Worm (Caenorhabditis elegans) whole organism, late embryonic: ENCODE results near the gene srg-42.

Source experiments
- K02D7.2 ChIP-seq: sonication (generic microtip); optimal IDR thresholded peaks from 2 replicates; lab custom pipeline; 2017; ENCODE audit warnings: mild to moderate bottlenecking, missing genetic modification characterization, missing compliant biosample characterization
- T23F11.4 ChIP-seq: fragments of 200-800 bp; sonication (Bioruptor generic); optimal IDR thresholded peaks from 2 replicates; lab custom pipeline; 2018; ENCODE audit warnings: mild to moderate bottlenecking, missing genetic modification characterization, missing compliant biosample characterization
- ahr-1 ChIP-seq: sonication (generic microtip); optimal IDR thresholded peaks from 2 replicates; lab custom pipeline; 2016; ENCODE audit warnings: missing genetic modification characterization, missing compliant biosample characterization
- ama-1 ChIP-seq: fragments of 150-350 bp; optimal IDR thresholded peaks from 2 replicates; lab custom pipeline; 2014
- ceh-18 ChIP-seq: sonication (generic microtip); optimal IDR thresholded peaks from 2 replicates; lab custom pipeline; 2016; ENCODE audit warnings: missing genetic modification characterization, missing compliant biosample characterization
- ceh-22 ChIP-seq: sonication (generic microtip); optimal IDR thresholded peaks from 2 replicates; lab custom pipeline; 2017; ENCODE audit warnings: missing biosample characterization, missing genetic modification characterization
- ceh-24 ChIP-seq: sonication (generic microtip); optimal IDR thresholded peaks from 2 replicates; lab custom pipeline; 2016; ENCODE audit warnings: mild to moderate bottlenecking, missing genetic modification characterization, missing compliant biosample characterization
- ceh-34 ChIP-seq: sonication (generic microtip); optimal IDR thresholded peaks from 2 replicates; lab custom pipeline; 2016; ENCODE audit warnings: mild to moderate bottlenecking, missing genetic modification characterization, missing compliant biosample characterization
- ceh-48 ChIP-seq: sonication (generic microtip); optimal IDR thresholded peaks from 2 replicates; lab custom pipeline; 2016; ENCODE audit warnings: missing genetic modification characterization, inconsistent platforms, missing compliant biosample characterization
- ceh-6 ChIP-seq: fragments of 200-800 bp; sonication (Bioruptor generic); optimal IDR thresholded peaks from 2 replicates; lab custom pipeline; 2018; ENCODE audit warnings: mild to moderate bottlenecking, missing genetic modification characterization, missing compliant biosample characterization
- dmd-4 ChIP-seq: sonication (generic microtip); optimal IDR thresholded peaks from 2 replicates; lab custom pipeline; 2016; ENCODE audit warnings: borderline replicate concordance, missing genetic modification characterization, missing compliant biosample characterization
- dve-1 ChIP-seq: sonication (generic microtip); optimal IDR thresholded peaks from 2 replicates; lab custom pipeline; 2017; ENCODE audit warnings: antibody characterized with exemption, mild to moderate bottlenecking, missing genetic modification characterization, missing compliant biosample characterization
- elt-2 ChIP-seq: sonication (generic microtip); optimal IDR thresholded peaks from 2 replicates; lab custom pipeline; 2016; ENCODE audit warnings: missing genetic modification reagents, missing genetic modification characterization, missing compliant biosample characterization
- elt-4 ChIP-seq: sonication (generic microtip); optimal IDR thresholded peaks from 2 replicates; lab custom pipeline; 2016; ENCODE audit warnings: missing genetic modification characterization, missing compliant biosample characterization
- eyg-1 ChIP-seq: sonication (generic microtip); optimal IDR thresholded peaks from 2 replicates; lab custom pipeline; 2016; ENCODE audit warnings: missing genotype, missing genetic modification characterization, missing compliant biosample characterization
- hlh-30 ChIP-seq: sonication (generic microtip); optimal IDR thresholded peaks from 2 replicates; lab custom pipeline; 2017; ENCODE audit warnings: antibody characterized with exemption, missing genetic modification characterization, missing compliant biosample characterization; ENCODE audit not compliant: insufficient read depth
- hlh-6 ChIP-seq: sonication (generic microtip); optimal IDR thresholded peaks from 2 replicates; lab custom pipeline; 2016; ENCODE audit warnings: missing genotype, missing genetic modification characterization, missing compliant biosample characterization
- hlh-8 ChIP-seq: sonication (generic microtip); optimal IDR thresholded peaks from 2 replicates; lab custom pipeline; 2016; ENCODE audit warnings: missing genotype, missing genetic modification characterization, missing compliant biosample characterization
- lin-11 ChIP-seq: fragments of 200-800 bp; sonication (Bioruptor generic); optimal IDR thresholded peaks from 2 replicates; lab custom pipeline; 2018; ENCODE audit warnings: mild to moderate bottlenecking, missing genetic modification characterization, missing compliant biosample characterization
- madf-2 ChIP-seq: sonication (generic microtip); optimal IDR thresholded peaks from 2 replicates; lab custom pipeline; 2017; ENCODE audit warnings: missing genetic modification characterization, missing compliant biosample characterization
- nfya-1 ChIP-seq: sonication (generic microtip); optimal IDR thresholded peaks from 2 replicates; lab custom pipeline; 2017; ENCODE audit warnings: missing genetic modification characterization, mild to moderate bottlenecking, missing compliant biosample characterization, antibody characterized with exemption, moderate library complexity
- nhr-232 ChIP-seq: sonication (generic microtip); optimal IDR thresholded peaks from 2 replicates; lab custom pipeline; 2016; ENCODE audit warnings: missing genetic modification characterization, missing compliant biosample characterization
- pag-3 ChIP-seq: sonication (generic microtip); optimal IDR thresholded peaks from 2 replicates; lab custom pipeline; 2016; ENCODE audit warnings: missing compliant biosample characterization, missing genetic modification characterization, borderline replicate concordance
- pax-1 ChIP-seq: fragments of 150-350 bp; optimal IDR thresholded peaks from 2 replicates; lab custom pipeline; 2014; ENCODE audit warnings: missing biosample characterization, missing genetic modification characterization
- pha-2 ChIP-seq: sonication (generic microtip); optimal IDR thresholded peaks from 2 replicates; lab custom pipeline; 2017; ENCODE audit warnings: mild to moderate bottlenecking, missing genetic modification characterization, missing compliant biosample characterization
- pqm-1 ChIP-seq: sonication (generic microtip); optimal IDR thresholded peaks from 2 replicates; lab custom pipeline; 2016; ENCODE audit warnings: missing genetic modification characterization, missing compliant biosample characterization
- pros-1 ChIP-seq: fragments of 150-350 bp; optimal IDR thresholded peaks from 2 replicates; lab custom pipeline; 2014; ENCODE audit warnings: missing biosample characterization, missing genetic modification reagents, missing genetic modification characterization
- ref-2 ChIP-seq: sonication (generic microtip); optimal IDR thresholded peaks from 2 replicates; lab custom pipeline; 2016; ENCODE audit warnings: missing genetic modification characterization, missing compliant biosample characterization
- sdc-2 ChIP-seq: sonication (generic microtip); optimal IDR thresholded peaks from 2 replicates; lab custom pipeline; 2016; ENCODE audit warnings: missing genotype, missing genetic modification characterization, missing compliant biosample characterization
- sox-2 ChIP-seq: fragments of 200-800 bp; sonication (Bioruptor generic); IDR thresholded peaks from 2 replicates; pipeline ENCODE4 v1.3.6; 2022; ENCODE audit warnings: missing genetic modification reagents, missing genetic modification characterization, missing compliant biosample characterization
- sox-4 ChIP-seq: sonication (generic microtip); optimal IDR thresholded peaks from 2 replicates; lab custom pipeline; 2017; ENCODE audit warnings: mild to moderate bottlenecking, missing genetic modification characterization, inconsistent platforms, missing compliant biosample characterization
- tbx-7 ChIP-seq: sonication (generic microtip); optimal IDR thresholded peaks from 2 replicates; lab custom pipeline; 2016; ENCODE audit warnings: missing genotype, missing genetic modification characterization, missing compliant biosample characterization
- unc-42 ChIP-seq: sonication (generic microtip); optimal IDR thresholded peaks from 2 replicates; lab custom pipeline; 2016; ENCODE audit warnings: missing genotype, missing genetic modification characterization, missing compliant biosample characterization
- unc-55 ChIP-seq: sonication (generic microtip); optimal IDR thresholded peaks from 2 replicates; lab custom pipeline; 2017; ENCODE audit warnings: missing biosample characterization, missing genetic modification reagents, missing genetic modification characterization
- unc-86 ChIP-seq: sonication (generic microtip); optimal IDR thresholded peaks from 2 replicates; lab custom pipeline; 2016; ENCODE audit warnings: missing genetic modification characterization, missing compliant biosample characterization
- zip-5 ChIP-seq: sonication (generic microtip); optimal IDR thresholded peaks from 2 replicates; lab custom pipeline; 2016; ENCODE audit warnings: missing genetic modification characterization, missing compliant biosample characterization
- ztf-16 ChIP-seq: sonication (generic microtip); optimal IDR thresholded peaks from 2 replicates; lab custom pipeline; 2017; ENCODE audit warnings: missing genetic modification characterization, missing compliant biosample characterization

srg-42 gene

DNA sequence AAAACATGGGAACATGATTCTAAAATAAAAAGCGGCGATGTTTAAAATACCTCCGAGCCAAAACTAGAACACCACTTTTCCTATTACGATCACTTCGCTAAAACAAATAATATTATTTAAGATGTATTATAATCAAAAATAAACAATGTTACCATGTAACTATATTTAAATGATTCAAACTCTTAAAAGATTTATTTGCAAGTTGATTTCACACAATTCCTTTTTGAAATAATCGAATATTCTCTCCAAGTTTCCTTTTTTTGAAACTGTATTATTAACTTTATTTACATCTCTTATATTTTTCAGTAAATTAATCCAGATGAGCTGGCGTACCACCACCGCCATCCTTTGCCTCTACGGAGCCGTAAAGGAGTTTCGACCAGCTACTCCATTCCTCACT lies 16.7 kb downstream of the srg-42 start, which contains the start of gene folt-1:
Gene folt-1, plus strand, starts transcription at position 301 of the 400 bp plus-strand sequence.
- TF ChIP-seq lin-11 (tag; lab: Kevin White, UChicago), result no peak
- TF ChIP-seq sox-4, result no peak
- TF ChIP-seq pqm-1 (tag; lab: Kevin White, UChicago), result no peak
- TF ChIP-seq unc-42 (tag; lab: Kevin White, UChicago), result no peak
- no peak for TF ChIP-seq madf-2 (tag; lab: Kevin White, UChicago)
- no peak for TF ChIP-seq nhr-232
- no peak for TF ChIP-seq hlh-30 (tag; lab: Kevin White, UChicago)
- no peak for TF ChIP-seq ceh-34
- no peak for TF ChIP-seq tbx-7
- TF ChIP-seq zip-5 (tag; lab: Kevin White, UChicago), result no peak
- TF ChIP-seq ref-2 (tag; lab: Kevin White, UChicago), result no peak
- no peak for TF ChIP-seq unc-55 (GFP tag; lab: Kevin White, UChicago)
- no peak for TF ChIP-seq elt-4
- no peak for TF ChIP-seq pros-1 (tag; lab: Kevin White, UChicago)
- no peak for TF ChIP-seq nfya-1 (tag; lab: Kevin White, UChicago)
- TF ChIP-seq sdc-2 (tag; lab: Kevin White, UChicago), result no peak
- no peak for TF ChIP-seq pag-3 (tag; lab: Kevin White, UChicago)
- TF ChIP-seq ceh-6 (GFP tag; lab: Kevin White, UChicago), result no peak
- no peak for TF ChIP-seq ceh-48 (tag; lab: Kevin White, UChicago)
- no peak for TF ChIP-seq ztf-16 (tag; lab: Kevin White, UChicago)

DNA sequence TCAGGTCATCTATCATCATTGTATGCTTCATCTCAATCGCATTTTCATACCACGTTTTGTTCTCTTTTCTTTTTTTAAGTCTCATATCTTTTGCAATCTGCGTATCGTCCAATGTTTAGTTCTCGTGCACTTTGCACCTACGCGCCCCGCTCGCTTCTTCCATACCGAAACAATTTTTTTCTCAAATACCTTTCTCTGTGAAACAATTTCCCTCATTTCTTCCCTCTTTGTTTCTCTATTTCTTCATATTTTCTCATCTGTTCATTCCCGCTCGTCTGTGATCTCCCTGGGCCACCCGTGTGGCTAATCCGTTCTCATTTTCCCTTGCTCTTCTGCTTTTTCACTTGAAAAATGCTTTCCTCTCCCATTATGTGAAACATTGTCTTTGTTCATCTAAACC lies 17.5 kb downstream of the srg-42 start:
- TF ChIP-seq unc-42 (tag; lab: Kevin White, UChicago), result peak; percentile 3
- TF ChIP-seq K02D7.2 (tag; lab: Kevin White, UChicago), result no peak
- TF ChIP-seq pag-3 (tag; lab: Kevin White, UChicago), result no peak
- TF ChIP-seq ceh-18 (tag; lab: Kevin White, UChicago), result peak; percentile 60
- no peak for TF ChIP-seq ceh-22 (tag; lab: Kevin White, UChicago)

DNA sequence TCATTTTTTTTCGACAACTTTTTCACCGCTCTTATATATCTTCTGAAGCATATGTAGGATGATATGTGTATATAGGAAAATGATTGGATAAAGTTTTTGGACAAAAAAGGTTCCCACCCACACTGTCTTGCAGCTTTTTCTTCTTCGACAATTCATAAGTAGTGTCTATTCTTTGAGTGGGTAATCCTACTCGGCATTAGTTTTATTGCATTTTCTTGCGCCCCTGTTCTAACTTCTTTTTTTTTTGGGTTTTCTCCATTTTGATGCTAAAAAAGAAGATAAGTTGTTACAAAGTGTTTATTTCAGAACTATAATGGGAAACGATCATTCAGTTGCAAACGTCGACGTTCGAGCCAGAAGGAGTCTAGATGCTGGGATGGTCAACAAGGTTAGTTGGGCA lies 23.6 kb downstream of the srg-42 start, which contains the start of gene glb-3:
Gene glb-3, plus strand, starts transcription at position 301 of the 400 bp plus-strand sequence.
- no peak for TF ChIP-seq unc-86 (tag; lab: Kevin White, UChicago)
- TF ChIP-seq pax-1 (tag; lab: Kevin White, UChicago), result no peak

DNA sequence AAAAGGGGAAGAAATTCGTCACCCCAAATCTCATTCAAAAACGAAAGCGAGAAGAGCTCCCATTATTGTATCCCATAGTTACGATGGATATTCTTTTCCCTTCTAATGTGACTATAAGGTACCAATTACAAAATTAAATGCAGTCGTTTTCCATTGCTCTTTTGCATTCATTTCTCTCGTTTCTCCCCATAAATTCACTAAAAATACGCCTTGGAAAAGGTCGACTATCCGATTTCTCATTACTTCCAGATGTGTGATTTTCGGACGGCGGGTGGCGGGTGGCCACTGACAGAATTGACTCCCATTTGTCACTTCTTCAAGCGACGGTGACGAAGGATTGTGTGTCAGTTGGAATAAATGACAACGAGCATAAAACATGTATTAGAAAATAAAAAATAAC lies 24.3 kb downstream of the srg-42 start:
- TF ChIP-seq T23F11.4 (no peak), hlh-8 (tag; lab: Kevin White, UChicago) (peak; percentile 15)
- TF ChIP-seq, all 69 proteins: peak for 1

DNA sequence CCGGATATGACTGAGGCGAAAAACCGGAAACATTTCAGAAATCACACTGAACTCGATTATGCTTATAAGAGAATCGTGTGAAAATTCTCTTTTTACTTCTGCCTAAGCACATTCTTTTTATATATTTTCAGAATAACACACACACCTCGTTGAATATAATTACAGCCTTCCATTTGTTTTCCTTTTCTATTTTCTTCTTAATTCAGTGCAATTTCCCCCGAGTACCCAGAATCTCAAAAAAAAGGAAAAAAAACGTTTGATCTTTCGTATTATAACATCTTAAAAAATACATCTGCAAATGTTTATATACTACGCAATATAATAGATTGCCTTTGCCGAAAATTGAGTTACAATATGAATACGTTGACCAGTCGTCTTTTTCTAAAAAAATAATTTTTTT lies 26.0 kb downstream of the srg-42 start:
- TF ChIP-seq pha-2 (tag; lab: Kevin White, UChicago), result no peak
- TF ChIP-seq, all 69 proteins: peak for 0

DNA sequence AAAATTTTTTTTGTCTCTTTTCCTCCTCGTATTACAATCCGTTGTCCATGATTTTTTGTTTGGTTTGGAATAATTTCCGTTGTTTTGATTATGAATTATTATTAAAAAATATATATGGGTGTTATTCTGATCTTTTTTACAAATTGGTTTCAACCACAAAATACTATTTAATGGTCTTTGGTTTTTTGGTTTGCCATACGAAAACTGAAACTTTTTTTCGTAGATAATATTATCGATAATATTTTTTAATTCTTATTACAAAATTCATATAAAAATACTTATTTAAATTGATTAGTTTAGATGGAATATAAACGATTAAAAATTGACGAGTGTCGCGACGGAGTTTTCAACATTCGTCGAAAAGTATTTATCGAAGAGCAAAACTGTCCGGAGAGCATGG lies 30.6 kb downstream of the srg-42 start, which contains the start of gene jmjd-5:
Gene jmjd-5, plus strand, starts transcription at position 301 of the 400 bp plus-strand sequence.
- TF ChIP-seq pag-3 (tag; lab: Kevin White, UChicago), result no peak
- TF ChIP-seq ama-1 (lab: Kevin White, UChicago), result no peak
- TF ChIP-seq ztf-16 (tag; lab: Kevin White, UChicago), result no peak
- TF ChIP-seq nhr-232, result no peak
- no peak for TF ChIP-seq ceh-48 (tag; lab: Kevin White, UChicago)
- TF ChIP-seq dmd-4 (tag; lab: Kevin White, UChicago), result no peak
- no peak for TF ChIP-seq elt-2 (tag; lab: Kevin White, UChicago)
- TF ChIP-seq eyg-1 (tag; lab: Kevin White, UChicago), result no peak
- no peak for TF ChIP-seq ceh-34
- no peak for TF ChIP-seq elt-4
- TF ChIP-seq ceh-24 (tag; lab: Kevin White, UChicago), result no peak
- no peak for TF ChIP-seq madf-2 (tag; lab: Kevin White, UChicago)
- TF ChIP-seq dve-1, result no peak
- TF ChIP-seq ahr-1 (tag; lab: Kevin White, UChicago), result no peak
- no peak for TF ChIP-seq hlh-6 (tag; lab: Kevin White, UChicago)
- TF ChIP-seq unc-42 (tag; lab: Kevin White, UChicago), result no peak
- TF ChIP-seq sox-2 (GFP tag; lab: Robert Waterston, UW), result no peak
- TF ChIP-seq, all 69 proteins: peak for 0
